Worm (Caenorhabditis elegans) whole organism, early embryonic: ENCODE results near the gene nhr-242.
A peak's percentile ranks its signal among the peaks of the same experiment; 100 is the strongest.

Experiments
- B0310.2 ChIP-seq: sonication (generic microtip); optimal IDR thresholded peaks from 2 replicates; lab custom pipeline; 2016; ENCODE audit warnings: mild to moderate bottlenecking, missing genetic modification characterization, missing compliant biosample characterization
- F13C5.2 ChIP-seq: sonication (generic microtip); optimal IDR thresholded peaks from 2 replicates; lab custom pipeline; 2017; ENCODE audit warnings: mild to moderate bottlenecking, missing genetic modification characterization, inconsistent platforms, missing compliant biosample characterization
- aly-1 ChIP-seq: sonication (generic microtip); optimal IDR thresholded peaks from 2 replicates; lab custom pipeline; 2016; ENCODE audit warnings: missing genetic modification characterization, missing compliant biosample characterization
- ama-1 ChIP-seq: fragments of 150-350 bp; optimal IDR thresholded peaks from 2 replicates; lab custom pipeline; 2014
- ceh-13 ChIP-seq: fragments of 200-800 bp; sonication (Bioruptor generic); optimal IDR thresholded peaks from 2 replicates; lab custom pipeline; 2018; ENCODE audit warnings: mild to moderate bottlenecking, missing genetic modification characterization, missing compliant biosample characterization
- ceh-36 ChIP-seq: sonication (generic microtip); optimal IDR thresholded peaks from 2 replicates; lab custom pipeline; 2016; ENCODE audit warnings: missing genetic modification characterization, inconsistent platforms, missing compliant biosample characterization
- ets-7 ChIP-seq: sonication (generic microtip); optimal IDR thresholded peaks from 2 replicates; lab custom pipeline; 2016; ENCODE audit warnings: missing genotype, missing genetic modification characterization, missing compliant biosample characterization
- flt-1 ChIP-seq: fragments of 200-800 bp; sonication (Bioruptor generic); IDR thresholded peaks from 2 replicates; pipeline ENCODE4 v1.3.6; 2022; ENCODE audit warnings: missing genetic modification characterization, missing compliant biosample characterization
- hmbx-1 ChIP-seq: sonication (generic microtip); optimal IDR thresholded peaks from 2 replicates; lab custom pipeline; 2016; ENCODE audit warnings: mild to moderate bottlenecking, missing genetic modification characterization, missing compliant biosample characterization
- hmg-4 ChIP-seq: fragments of 200-800 bp; sonication (Bioruptor generic); optimal IDR thresholded peaks from 2 replicates; lab custom pipeline; 2018; ENCODE audit warnings: mild to moderate bottlenecking, missing genetic modification characterization, missing compliant biosample characterization
- hnd-1 ChIP-seq: sonication (generic microtip); optimal IDR thresholded peaks from 2 replicates; lab custom pipeline; 2016; ENCODE audit warnings: missing genetic modification characterization, missing compliant biosample characterization
- pes-1 ChIP-seq: fragments of 200-800 bp; sonication (Bioruptor generic); IDR thresholded peaks from 2 replicates; pipeline ENCODE4 v1.3.6; 2022; ENCODE audit warnings: missing genetic modification reagents, missing genetic modification characterization, missing compliant biosample characterization
- scrt-1 ChIP-seq: fragments of 200-800 bp; sonication (Bioruptor generic); IDR thresholded peaks from 2 replicates; pipeline ENCODE4 v1.3.6; 2022; ENCODE audit warnings: missing genetic modification characterization, missing compliant biosample characterization
- sea-1 ChIP-seq: fragments of 200-800 bp; sonication (Bioruptor generic); conservative IDR thresholded peaks from 2 replicates; pipeline ENCODE4 v1.3.6; 2022; ENCODE audit warnings: missing genetic modification characterization, missing compliant biosample characterization
- tbx-11 ChIP-seq: fragments of 200-800 bp; sonication (Bioruptor generic); IDR thresholded peaks from 2 replicates; pipeline ENCODE4 v1.3.6; 2022; ENCODE audit warnings: missing genetic modification characterization, missing compliant biosample characterization
- tbx-37 ChIP-seq: fragments of 200-800 bp; sonication (Bioruptor generic); conservative IDR thresholded peaks from 2 replicates; pipeline ENCODE4 v1.3.6; 2022; ENCODE audit warnings: missing genetic modification reagents, missing genetic modification characterization, missing compliant biosample characterization
- tra-4 ChIP-seq: sonication (generic microtip); optimal IDR thresholded peaks from 2 replicates; lab custom pipeline; 2017; ENCODE audit warnings: missing genetic modification characterization, missing compliant biosample characterization

The nhr-242 gene

DNA sequence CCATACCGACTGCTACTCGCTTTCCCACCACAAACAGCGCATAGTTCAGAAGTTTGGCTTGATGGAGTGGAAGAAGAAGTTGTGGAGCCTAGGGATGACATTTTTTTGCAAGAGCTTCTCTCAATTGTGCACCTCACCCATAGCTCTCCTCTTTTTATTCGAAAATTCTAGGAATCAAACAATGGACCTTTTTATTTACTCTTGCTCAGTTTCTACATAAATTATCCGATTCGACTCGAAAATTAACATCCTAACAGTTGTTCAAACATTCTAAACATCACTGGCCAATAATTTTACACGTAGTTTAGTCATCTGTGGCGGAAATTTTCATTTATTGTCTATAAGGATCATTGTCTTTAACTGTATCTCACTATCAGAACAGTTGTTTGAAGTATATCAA is at the start of gene nhr-242:
Gene nhr-242, minus strand, starts transcription at position 101 of the 400 bp plus-strand sequence.
- TF ChIP-seq sea-1 (GFP tag; lab: Robert Waterston, UW) (no peak), F13C5.2 (tag; lab: Kevin White, UChicago) (no peak), ceh-13 (no peak), hmbx-1 (tag; lab: Kevin White, UChicago) (no peak), ama-1 (lab: Kevin White, UChicago) (no peak), tra-4 (tag; lab: Kevin White, UChicago) (no peak), scrt-1 (GFP tag; lab: Robert Waterston, UW) (no peak), tbx-37 (no peak), B0310.2 (no peak), tbx-11 (GFP tag; lab: Robert Waterston, UW) (no peak), flt-1 (GFP tag; lab: Robert Waterston, UW) (no peak), hnd-1 (tag; lab: Kevin White, UChicago) (no peak), aly-1 (tag; lab: Kevin White, UChicago) (no peak), ets-7 (tag; lab: Kevin White, UChicago) (no peak), ceh-36 (tag; lab: Kevin White, UChicago) (no peak), hmg-4 (GFP tag; lab: Kevin White, UChicago) (no peak), pes-1 (GFP tag; lab: Robert Waterston, UW) (no peak)

- peak; percentile 55 for TF ChIP-seq ceh-36 (tag; lab: Kevin White, UChicago)
- TF ChIP-seq B0310.2 = no peak
Measured at ce11 chrIV:2630145-2630544, 48.8 kb upstream of the nhr-242 start.

DNA sequence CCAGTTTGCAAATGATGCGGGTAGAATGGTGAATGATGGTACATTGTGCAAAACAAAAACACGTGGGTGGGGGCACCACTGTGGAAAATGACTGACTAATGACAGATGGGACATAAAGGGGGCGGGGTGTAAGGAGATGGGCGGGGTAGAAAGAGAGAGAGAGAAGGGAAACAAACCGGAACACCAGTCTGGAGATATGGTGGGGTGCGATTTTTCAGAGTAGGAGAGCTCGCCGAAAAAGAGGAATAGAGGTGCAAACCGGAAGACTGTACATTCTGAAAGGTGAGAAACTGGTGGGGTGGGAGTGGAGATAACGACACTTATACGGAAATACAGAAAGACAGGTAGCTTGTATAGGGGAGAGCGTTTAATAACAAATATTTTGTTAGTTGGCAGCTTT is 46.8 kb upstream of the nhr-242 start, which contains the start of gene ngn-1:
Gene ngn-1, minus strand, starts transcription at position 101 of the 400 bp plus-strand sequence.
- no peak for TF ChIP-seq hmbx-1 (tag; lab: Kevin White, UChicago)
- TF ChIP-seq aly-1 (tag; lab: Kevin White, UChicago) = no peak
- TF ChIP-seq tbx-11 (GFP tag; lab: Robert Waterston, UW) = no peak
- TF ChIP-seq pes-1 (GFP tag; lab: Robert Waterston, UW) = no peak
- TF ChIP-seq ceh-13 = no peak
- no peak for TF ChIP-seq tbx-37
- no peak for TF ChIP-seq ceh-36 (tag; lab: Kevin White, UChicago)
- no peak for TF ChIP-seq scrt-1 (GFP tag; lab: Robert Waterston, UW)
- no peak for TF ChIP-seq hnd-1 (tag; lab: Kevin White, UChicago)
- TF ChIP-seq sea-1 (GFP tag; lab: Robert Waterston, UW) = no peak
- TF ChIP-seq ama-1 (lab: Kevin White, UChicago) = no peak

DNA sequence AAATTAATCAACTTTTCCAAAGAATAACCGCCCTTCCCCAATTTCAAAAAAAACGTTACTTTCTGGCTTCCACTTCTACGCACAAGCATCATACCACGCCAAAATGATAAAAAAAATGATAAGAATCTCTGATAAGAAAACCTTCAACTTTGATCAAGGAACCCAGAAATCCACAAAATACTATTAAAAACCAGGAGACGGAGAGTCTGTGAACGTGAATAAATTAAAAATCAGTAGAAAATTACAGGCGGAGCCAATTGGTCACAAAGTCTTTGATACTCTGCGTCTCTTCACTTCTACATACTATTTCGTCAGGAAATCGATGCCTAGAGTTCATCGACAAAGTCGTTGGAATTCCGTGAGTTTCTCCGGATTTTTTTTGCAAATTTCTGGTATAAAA is 37.2 kb upstream of the nhr-242 start, which contains the start of gene smf-3:
Gene smf-3, plus strand, starts transcription at position 259 of the 400 bp plus-strand sequence.
- no peak for TF ChIP-seq aly-1 (tag; lab: Kevin White, UChicago)

- TF ChIP-seq tra-4 (tag; lab: Kevin White, UChicago) (no peak), ceh-13 (no peak), pes-1 (GFP tag; lab: Robert Waterston, UW) (no peak), hmbx-1 (tag; lab: Kevin White, UChicago) (no peak), hnd-1 (tag; lab: Kevin White, UChicago) (no peak), tbx-37 (no peak), hmg-4 (GFP tag; lab: Kevin White, UChicago) (no peak), tbx-11 (GFP tag; lab: Robert Waterston, UW) (no peak)
Measured at ce11 chrIV:2616853-2617252, 35.5 kb upstream of the nhr-242 start.

DNA sequence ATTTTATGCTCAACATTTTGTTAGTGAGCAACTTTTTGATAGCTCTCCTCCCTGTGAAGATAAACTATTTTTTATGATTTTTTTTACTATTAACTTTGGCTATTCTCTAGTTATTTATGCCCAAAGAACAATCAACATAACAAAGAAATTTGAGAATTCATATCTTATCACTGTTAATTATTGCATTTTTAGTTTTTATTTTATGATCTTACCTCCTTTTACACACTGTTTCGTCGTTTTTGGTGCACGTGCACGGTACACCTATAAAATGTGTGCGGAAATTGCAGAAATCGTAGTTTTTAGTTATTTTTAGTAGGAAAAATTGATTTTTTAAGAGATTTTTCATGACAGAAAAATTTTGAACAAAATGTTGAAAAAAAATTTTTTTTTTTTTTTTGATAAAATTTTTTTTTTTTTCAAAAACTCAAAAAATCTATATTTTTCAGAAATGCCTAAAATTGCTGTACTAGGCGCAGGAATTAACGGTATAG is 32.4 kb upstream of the nhr-242 start, which contains the start of gene daao-1:
Gene daao-1, plus strand, starts transcription at position 441 of the 491 bp plus-strand sequence.
- TF ChIP-seq hmg-4 (GFP tag; lab: Kevin White, UChicago) (no peak), B0310.2 (no peak), F13C5.2 (tag; lab: Kevin White, UChicago) (no peak), ama-1 (lab: Kevin White, UChicago) (no peak), pes-1 (GFP tag; lab: Robert Waterston, UW) (no peak), tra-4 (tag; lab: Kevin White, UChicago) (no peak), sea-1 (GFP tag; lab: Robert Waterston, UW) (no peak), flt-1 (GFP tag; lab: Robert Waterston, UW) (no peak), scrt-1 (GFP tag; lab: Robert Waterston, UW) (no peak), tbx-11 (GFP tag; lab: Robert Waterston, UW) (no peak), hnd-1 (tag; lab: Kevin White, UChicago) (no peak)

DNA sequence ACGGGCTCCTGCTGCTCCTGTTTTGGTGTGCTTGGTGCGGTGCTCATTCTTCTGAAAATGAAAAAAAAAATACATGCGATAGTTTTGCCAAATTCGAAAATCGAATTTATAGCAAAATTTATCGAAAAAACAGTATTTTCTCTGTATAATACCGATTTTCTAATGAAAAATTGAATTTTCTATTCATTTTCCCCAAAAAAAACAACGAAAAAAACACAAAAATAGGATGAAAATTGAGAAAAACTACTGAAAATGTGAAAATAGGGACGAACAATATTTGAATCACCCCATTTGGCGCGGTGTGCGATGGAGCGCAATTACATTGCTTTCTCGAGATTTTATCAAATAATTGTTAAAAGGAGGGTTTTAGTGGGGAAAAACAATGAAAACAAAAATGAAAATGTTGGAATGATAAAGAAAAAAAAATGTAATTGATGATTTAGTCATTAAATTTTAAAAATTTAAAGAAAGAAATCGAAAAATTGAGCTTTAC is 31.7 kb upstream of the nhr-242 start, which contains the start of gene Y69A2AR.28:
Gene Y69A2AR.28, minus strand, starts transcription at position 51 of the 493 bp plus-strand sequence.
- no peak for TF ChIP-seq pes-1 (GFP tag; lab: Robert Waterston, UW)
- TF ChIP-seq ceh-13 = no peak
- no peak for TF ChIP-seq flt-1 (GFP tag; lab: Robert Waterston, UW)
- TF ChIP-seq aly-1 (tag; lab: Kevin White, UChicago) = no peak
- no peak for TF ChIP-seq ama-1 (lab: Kevin White, UChicago)
- no peak for TF ChIP-seq ceh-36 (tag; lab: Kevin White, UChicago)

DNA sequence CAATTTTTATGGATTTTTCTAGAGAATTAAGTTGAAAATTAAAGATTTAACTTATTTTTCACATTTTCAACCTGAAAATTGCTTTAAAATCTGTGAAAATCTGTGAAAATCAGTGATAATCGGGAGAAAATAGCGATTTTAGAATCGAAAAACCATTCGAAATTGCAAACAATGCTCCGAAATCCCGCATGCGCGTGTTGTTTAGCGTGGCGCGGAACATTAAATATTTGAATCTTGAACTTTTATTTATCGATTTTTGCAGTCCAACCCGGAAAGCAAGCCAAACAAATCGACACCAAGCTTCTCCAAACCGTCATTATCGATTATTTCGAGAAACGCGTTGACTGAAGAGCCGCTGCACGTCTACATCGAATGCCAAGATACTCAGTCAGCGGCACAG is 29.6 kb upstream of the nhr-242 start:
- TF ChIP-seq tbx-11 (GFP tag; lab: Robert Waterston, UW) (no peak), B0310.2 (no peak), ceh-36 (tag; lab: Kevin White, UChicago) (no peak), hmbx-1 (tag; lab: Kevin White, UChicago) (no peak), ama-1 (lab: Kevin White, UChicago) (no peak), tra-4 (tag; lab: Kevin White, UChicago) (no peak), hnd-1 (tag; lab: Kevin White, UChicago) (no peak)
